Fruit fly (Drosophila melanogaster): ENCODE measurements around the gene H2.0.

- TF ChIP-seq esn (GFP tag; optimal IDR thresholded peaks at IDR 0.05) (peak; percentile 45), spab (GFP tag; optimal IDR thresholded peaks at IDR 0.05) (no peak), CG11902 (GFP tag; optimal IDR thresholded peaks at IDR 0.05) (no peak), CG16779 (tag; optimal IDR thresholded peaks at IDR 0.05) (no peak), Eip75B (GFP tag; optimal IDR thresholded peaks at IDR 0.05) (no peak)
Observed at dm6 chr2L:5986094-5986493, 33.1 kb downstream of the H2.0 start, which contains the start of gene ifc.

All from whole organism, prepupa.